Fruit fly (Drosophila melanogaster): ENCODE results near the gene CG7289.

Gene CG7289

DNA sequence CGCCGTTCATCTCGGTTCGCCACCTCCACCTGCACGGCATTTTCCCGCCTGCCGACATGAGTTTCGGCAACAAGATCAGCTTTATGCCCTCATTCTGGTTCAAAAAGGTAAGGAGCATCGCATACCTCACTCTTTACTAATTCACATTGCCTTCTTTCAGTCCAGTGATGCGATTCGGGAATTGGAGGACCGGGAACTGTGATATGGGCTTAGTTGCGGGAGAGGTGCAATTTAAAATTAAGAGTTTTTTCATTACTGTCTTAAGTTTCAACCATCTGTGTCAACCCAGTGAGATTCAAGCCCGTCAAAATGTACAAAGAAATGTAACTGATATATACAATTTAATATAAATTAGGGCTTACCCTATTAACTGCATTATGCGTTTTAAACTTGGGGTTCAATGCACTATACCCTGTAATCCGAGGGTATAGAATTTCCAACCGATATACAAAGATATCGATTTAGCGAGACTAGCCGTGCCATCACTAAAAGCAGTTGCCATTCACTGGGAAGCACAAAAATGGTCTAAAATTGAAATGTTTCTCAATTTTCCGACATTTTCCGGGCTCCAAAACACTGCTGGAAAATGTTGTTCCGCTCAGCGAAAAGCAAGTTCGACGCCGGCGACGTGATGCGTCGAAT is at the start of gene CG7289:
CG7289 (plus strand) TSS at position 492 of the 642 bp plus-strand sequence.
- TF ChIP-seq EcR (GFP tag; optimal IDR thresholded peaks at IDR 0.05), result peak in 1 of 2 experiments; percentile 92
- TF ChIP-seq Dll (optimal IDR thresholded peaks at IDR 0.05), result no peak

DNA sequence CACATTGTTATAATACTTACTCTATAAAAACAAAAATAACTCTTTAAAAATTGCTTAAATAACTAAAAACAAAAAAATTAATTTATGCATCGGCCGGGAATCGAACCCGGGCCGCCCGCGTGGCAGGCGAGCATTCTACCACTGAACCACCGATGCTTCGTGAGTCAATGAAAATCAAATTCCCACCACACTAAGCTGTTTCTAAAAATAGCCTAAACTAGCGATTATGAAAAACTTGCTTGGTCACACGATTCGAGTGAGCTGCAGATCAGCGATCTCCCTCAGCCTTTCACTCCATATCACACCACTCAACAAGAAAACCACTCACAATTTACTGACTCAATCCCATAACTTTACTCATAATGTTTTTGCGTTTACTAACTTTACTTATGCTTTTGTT is 44.0 kb upstream of the CG7289 start:
- TF ChIP-seq EcR (GFP tag; optimal IDR thresholded peaks at IDR 0.05) (no peak), pan (optimal IDR thresholded peaks at IDR 0.05) (no peak), usp (GFP tag; optimal IDR thresholded peaks at IDR 0.05) (no peak), psq (optimal IDR thresholded peaks at IDR 0.05) (no peak), CG8478 (optimal IDR thresholded peaks at IDR 0.05) (no peak), Dll (optimal IDR thresholded peaks at IDR 0.05) (no peak)

DNA sequence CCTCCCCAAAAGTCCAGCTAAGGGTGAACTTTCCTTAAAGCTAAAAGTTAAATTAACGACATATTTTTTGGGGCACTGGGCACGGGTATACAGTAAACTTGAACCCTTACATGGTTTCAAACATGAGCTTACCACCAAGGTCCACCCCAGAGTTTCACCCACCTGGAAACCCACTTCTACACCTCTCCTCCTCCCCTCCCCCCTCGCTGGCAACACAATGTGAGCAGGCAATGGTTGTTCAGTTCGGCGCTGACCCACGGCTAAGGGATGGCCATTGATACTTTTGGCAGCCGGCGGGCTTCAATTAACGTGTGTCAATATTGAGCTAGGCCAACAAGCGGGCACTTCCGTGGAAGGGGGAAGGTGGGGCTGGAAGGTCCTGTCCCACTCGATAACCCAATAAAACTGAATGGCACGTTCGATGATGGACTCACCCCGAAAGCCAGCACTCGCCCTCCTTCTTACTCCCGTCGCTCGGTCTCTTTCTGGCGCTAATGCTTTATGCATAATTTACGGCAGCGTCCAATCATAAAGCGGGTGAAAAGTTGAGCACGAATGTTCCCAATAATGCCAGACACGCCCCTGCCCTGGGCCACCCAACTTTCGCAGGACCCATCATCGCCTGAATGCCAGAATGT is 37.4 kb upstream of the CG7289 start:
- TF ChIP-seq Dll (optimal IDR thresholded peaks at IDR 0.05) (no peak), CG8478 (optimal IDR thresholded peaks at IDR 0.05) (no peak), EcR (GFP tag; optimal IDR thresholded peaks at IDR 0.05) (no peak), usp (GFP tag; optimal IDR thresholded peaks at IDR 0.05) (no peak), pan (optimal IDR thresholded peaks at IDR 0.05) (no peak)

DNA sequence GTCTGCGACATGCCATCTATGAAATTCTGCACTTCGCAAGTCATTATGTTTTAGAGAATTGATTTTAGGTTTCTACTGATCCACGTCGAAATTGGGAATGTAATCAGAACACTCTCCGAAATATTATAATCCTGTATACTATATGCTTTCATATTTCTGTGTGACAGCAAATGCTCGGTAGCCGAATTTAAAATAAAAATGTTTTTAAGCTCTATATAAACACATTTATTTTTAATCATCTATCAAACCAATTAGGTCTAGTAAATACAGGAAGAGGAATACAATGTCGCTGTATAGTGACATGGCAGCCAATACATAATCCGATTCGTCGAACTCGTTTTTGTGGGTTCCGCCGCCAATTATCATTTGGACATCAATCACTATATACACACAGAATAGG is 36.4 kb upstream of the CG7289 start, which contains the start of gene CG15357:
CG15357 (minus strand) TSS at position 101 of the 400 bp plus-strand sequence.
- TF ChIP-seq EcR (GFP tag; optimal IDR thresholded peaks at IDR 0.05), result no peak
- TF ChIP-seq Dll (optimal IDR thresholded peaks at IDR 0.05), result no peak
- no peak for TF ChIP-seq pan (optimal IDR thresholded peaks at IDR 0.05)
- TF ChIP-seq CG8478 (optimal IDR thresholded peaks at IDR 0.05), result no peak
- no peak for TF ChIP-seq psq (optimal IDR thresholded peaks at IDR 0.05)
- TF ChIP-seq usp (GFP tag; optimal IDR thresholded peaks at IDR 0.05), result no peak

DNA sequence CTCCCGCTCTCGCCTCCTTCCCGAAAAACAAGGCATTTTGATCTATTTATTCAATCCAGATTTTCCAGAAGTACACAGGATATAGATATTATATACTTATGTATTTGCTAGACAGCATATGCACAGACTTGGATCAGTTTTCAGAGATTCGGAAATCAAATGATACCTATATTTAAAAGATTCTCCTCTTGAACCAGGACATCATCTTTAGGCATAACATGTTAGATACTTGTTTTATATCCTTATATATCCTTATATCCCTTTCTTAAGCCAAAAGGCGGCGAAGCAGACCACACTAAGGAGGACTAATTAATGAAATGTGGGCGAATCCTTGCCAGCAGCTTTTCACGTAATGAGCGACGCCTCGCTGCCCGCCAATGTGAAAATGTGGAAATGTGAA is 35.4 kb upstream of the CG7289 start, which contains the start of gene CG33673:
CG33673 (minus strand) TSS at position 101 of the 400 bp plus-strand sequence.
- TF ChIP-seq psq (optimal IDR thresholded peaks at IDR 0.05), result no peak
- no peak for TF ChIP-seq EcR (GFP tag; optimal IDR thresholded peaks at IDR 0.05)
- no peak for TF ChIP-seq CG8478 (optimal IDR thresholded peaks at IDR 0.05)
- TF ChIP-seq usp (GFP tag; optimal IDR thresholded peaks at IDR 0.05), result no peak
- no peak for TF ChIP-seq Dll (optimal IDR thresholded peaks at IDR 0.05)
- no peak for TF ChIP-seq pan (optimal IDR thresholded peaks at IDR 0.05)

DNA sequence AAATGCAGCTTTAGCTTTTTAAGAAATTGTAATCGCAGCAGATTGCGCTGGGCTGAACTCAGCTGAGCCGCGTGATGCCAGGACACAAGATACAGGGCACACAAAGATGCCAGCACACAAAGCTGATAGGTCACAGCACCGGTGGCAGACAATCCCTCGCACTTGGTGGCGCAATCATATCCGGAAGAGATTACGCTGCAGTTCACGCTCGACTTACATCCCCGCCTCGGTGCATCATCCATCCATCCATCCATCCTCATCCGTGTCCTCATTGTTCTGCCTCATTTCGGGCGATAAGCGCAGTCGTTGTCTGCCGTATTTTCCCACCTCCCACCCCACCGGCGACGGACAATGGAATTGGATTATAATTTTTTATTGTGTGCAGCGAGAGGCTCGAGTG is 34.1 kb upstream of the CG7289 start:
- TF ChIP-seq pan (optimal IDR thresholded peaks at IDR 0.05) (no peak), Dll (optimal IDR thresholded peaks at IDR 0.05) (no peak), CG8478 (optimal IDR thresholded peaks at IDR 0.05) (no peak), usp (GFP tag; optimal IDR thresholded peaks at IDR 0.05) (no peak), EcR (GFP tag; optimal IDR thresholded peaks at IDR 0.05) (no peak), psq (optimal IDR thresholded peaks at IDR 0.05) (no peak)

DNA sequence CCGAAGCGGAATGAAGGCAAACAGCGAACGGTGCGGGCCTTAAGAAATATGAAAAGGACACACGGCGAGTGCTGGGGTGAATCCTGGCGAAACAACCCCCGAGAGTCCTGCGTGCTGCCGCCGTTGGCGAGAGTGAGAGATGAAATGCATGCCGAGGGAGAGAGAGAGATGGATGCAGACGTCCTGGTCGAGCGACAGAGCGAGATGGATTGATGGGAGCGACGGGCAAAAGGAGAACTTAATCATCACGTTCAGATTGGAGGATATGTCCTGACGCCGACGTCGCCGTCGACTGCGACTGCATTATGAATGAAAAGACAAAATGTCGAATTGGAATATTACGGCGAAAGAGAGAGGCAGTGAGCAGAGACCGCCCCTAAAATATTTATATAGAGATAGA is 27.5 kb upstream of the CG7289 start:
- TF ChIP-seq psq (optimal IDR thresholded peaks at IDR 0.05), result no peak

DNA sequence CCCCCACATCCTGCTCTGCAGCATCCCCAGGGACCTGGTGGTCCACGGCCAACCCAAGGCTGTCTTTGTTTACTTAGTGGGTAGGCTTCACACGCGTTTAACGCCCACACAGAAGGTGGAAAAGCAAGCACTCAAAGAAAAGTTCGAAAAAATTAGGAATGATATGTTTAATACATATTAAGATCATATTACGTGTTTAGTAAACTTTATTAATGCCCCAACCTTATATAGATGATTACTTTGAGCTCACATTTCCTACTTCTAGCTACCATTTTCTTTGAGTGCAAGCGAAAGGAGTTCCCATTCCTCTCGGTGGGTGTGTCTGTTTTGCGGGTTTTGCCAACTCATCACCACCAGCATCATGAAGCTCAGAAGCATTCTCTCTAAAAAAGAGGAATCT is 22.6 kb upstream of the CG7289 start:
- TF ChIP-seq EcR (GFP tag; optimal IDR thresholded peaks at IDR 0.05), result no peak
- TF ChIP-seq Dll (optimal IDR thresholded peaks at IDR 0.05), result no peak
- no peak for TF ChIP-seq psq (optimal IDR thresholded peaks at IDR 0.05)
- no peak for TF ChIP-seq usp (GFP tag; optimal IDR thresholded peaks at IDR 0.05)
- no peak for TF ChIP-seq CG8478 (optimal IDR thresholded peaks at IDR 0.05)
- no peak for TF ChIP-seq pan (optimal IDR thresholded peaks at IDR 0.05)

DNA sequence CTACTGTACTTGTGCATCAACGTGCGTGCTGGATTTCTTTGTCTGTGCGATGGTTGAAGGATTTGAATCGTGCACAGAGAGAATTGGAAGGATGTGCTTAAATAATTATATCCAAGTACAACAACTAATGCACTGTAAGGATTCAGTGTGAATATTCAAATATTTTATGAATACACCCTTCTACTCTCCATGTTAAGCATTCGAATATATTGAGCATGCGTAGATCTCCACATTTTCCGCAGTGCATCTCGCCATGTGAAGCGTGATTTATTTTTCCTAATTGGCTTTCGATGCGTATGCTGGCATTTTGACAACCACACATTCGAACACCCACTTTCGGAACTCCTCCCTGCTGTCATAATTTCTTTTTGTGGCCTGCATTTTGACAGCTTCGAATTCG is 22.0 kb upstream of the CG7289 start:
- TF ChIP-seq CG8478 (optimal IDR thresholded peaks at IDR 0.05) (no peak), pan (optimal IDR thresholded peaks at IDR 0.05) (no peak), usp (GFP tag; optimal IDR thresholded peaks at IDR 0.05) (no peak), EcR (GFP tag; optimal IDR thresholded peaks at IDR 0.05) (no peak), psq (optimal IDR thresholded peaks at IDR 0.05) (no peak), Dll (optimal IDR thresholded peaks at IDR 0.05) (no peak)

DNA sequence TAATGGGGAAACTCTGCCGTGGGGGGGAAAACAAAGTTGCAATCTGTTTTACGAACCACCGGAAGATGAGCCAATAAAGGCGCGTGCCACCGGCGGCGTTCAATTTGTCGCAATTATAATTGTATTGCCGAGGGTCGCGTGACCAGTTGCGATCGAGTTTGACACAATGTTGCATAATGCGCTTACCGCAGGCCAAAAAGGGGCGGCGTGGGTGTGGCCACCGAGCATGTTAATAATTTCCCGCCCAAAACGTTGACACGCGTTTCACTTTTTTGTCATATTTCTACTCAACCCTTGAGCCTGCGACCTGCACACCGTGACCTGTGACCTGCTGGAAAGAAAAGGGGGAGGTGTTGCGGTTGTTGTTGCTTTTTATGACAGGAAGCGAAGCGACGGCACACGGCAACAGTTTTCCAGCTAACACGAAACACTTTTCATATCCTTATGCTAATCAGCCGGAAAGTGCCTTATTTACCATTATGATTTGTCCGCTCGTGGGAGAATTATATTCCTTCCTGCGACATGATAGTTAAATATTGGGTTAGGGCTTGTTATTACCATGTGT is 20.0 kb upstream of the CG7289 start:
- TF ChIP-seq psq (optimal IDR thresholded peaks at IDR 0.05) (no peak), usp (GFP tag; optimal IDR thresholded peaks at IDR 0.05) (no peak), Dll (optimal IDR thresholded peaks at IDR 0.05) (no peak), EcR (GFP tag; optimal IDR thresholded peaks at IDR 0.05) (no peak), pan (optimal IDR thresholded peaks at IDR 0.05) (no peak), CG8478 (optimal IDR thresholded peaks at IDR 0.05) (no peak)

DNA sequence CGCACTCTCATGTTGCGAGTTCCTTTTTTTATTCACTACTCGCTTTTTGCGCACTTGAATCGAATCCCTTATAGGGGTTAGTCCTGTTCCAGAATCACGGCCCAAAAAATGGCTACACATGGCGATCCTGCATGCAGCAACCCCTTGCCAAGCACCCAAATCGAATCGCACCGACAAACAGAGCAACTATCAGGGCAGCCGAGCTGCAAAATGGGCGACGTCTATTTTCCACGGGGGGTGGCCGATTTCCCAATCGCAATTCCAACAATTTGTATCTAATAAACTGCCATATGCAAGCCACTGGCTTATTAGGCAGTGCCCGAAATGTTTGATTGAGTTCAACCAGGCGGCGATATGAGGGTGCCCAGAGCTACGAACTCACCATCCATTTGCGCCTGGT is 14.7 kb upstream of the CG7289 start:
- TF ChIP-seq EcR (GFP tag; optimal IDR thresholded peaks at IDR 0.05) (no peak), usp (GFP tag; optimal IDR thresholded peaks at IDR 0.05) (no peak), pan (optimal IDR thresholded peaks at IDR 0.05) (no peak), CG8478 (optimal IDR thresholded peaks at IDR 0.05) (no peak)

DNA sequence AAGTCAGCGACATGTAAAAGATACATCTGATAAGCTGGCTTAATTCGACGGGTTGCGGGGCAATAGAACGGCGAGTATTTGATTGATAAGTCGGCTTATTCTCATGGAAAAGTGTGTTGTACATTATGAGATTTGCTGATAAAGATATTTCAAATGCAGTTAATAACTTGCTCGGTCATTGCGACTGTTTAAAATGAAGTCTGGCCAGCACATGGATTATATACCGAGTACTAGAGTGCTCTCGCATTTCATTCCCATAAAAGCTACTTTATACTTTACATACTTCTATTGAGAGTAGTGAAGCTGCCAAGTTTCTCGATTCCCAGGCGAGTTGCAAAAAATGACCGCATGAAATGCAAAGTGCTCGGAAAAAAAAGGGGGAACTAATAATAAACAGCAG is 14.2 kb upstream of the CG7289 start:
- TF ChIP-seq EcR (GFP tag; optimal IDR thresholded peaks at IDR 0.05) (no peak), usp (GFP tag; optimal IDR thresholded peaks at IDR 0.05) (no peak), pan (optimal IDR thresholded peaks at IDR 0.05) (no peak), Dll (optimal IDR thresholded peaks at IDR 0.05) (no peak), psq (optimal IDR thresholded peaks at IDR 0.05) (no peak), CG8478 (optimal IDR thresholded peaks at IDR 0.05) (no peak)

All from whole organism.